Worm (Caenorhabditis elegans) whole organism, L4 larva: ENCODE results near the gene F23A7.3.

Experiments used
- D1046.2 ChIP-seq: fragments of 200-800 bp; sonication (Bioruptor generic); IDR thresholded peaks from 2 replicates; pipeline ENCODE4 v1.3.6; 2022; ENCODE audit warnings: missing genetic modification characterization, missing compliant biosample characterization
- F10B5.3 ChIP-seq: sonication (generic microtip); optimal IDR thresholded peaks from 2 replicates; lab custom pipeline; 2016; ENCODE audit warnings: mild to moderate bottlenecking, missing genetic modification characterization, missing compliant biosample characterization
- F37D6.2 ChIP-seq: sonication (generic microtip); optimal IDR thresholded peaks from 2 replicates; lab custom pipeline; 2016; ENCODE audit warnings: mild to moderate bottlenecking, missing genetic modification characterization, missing compliant biosample characterization
- F49E8.2 ChIP-seq: sonication (generic microtip); optimal IDR thresholded peaks from 2 replicates; lab custom pipeline; 2016; ENCODE audit warnings: missing compliant biosample characterization, mild to moderate bottlenecking, missing genetic modification characterization, borderline replicate concordance
- Y105C5A.15 ChIP-seq: fragments of 200-800 bp; sonication (Bioruptor generic); IDR thresholded peaks from 2 replicates; pipeline ENCODE4 v1.3.6; 2022; ENCODE audit warnings: missing genetic modification characterization, missing compliant biosample characterization
- Y75B8A.6 ChIP-seq: fragments of 200-800 bp; sonication (Bioruptor generic); IDR thresholded peaks from 2 replicates; pipeline ENCODE4 v1.3.6; 2022; ENCODE audit warnings: missing genetic modification reagents, missing genetic modification characterization, missing compliant biosample characterization
- aha-1 ChIP-seq: fragments of 150-350 bp; peaks from one replicate; lab custom pipeline; 2014; ENCODE audit warnings: missing biosample characterization, missing genetic modification characterization
- ama-1 ChIP-seq: fragments of 150-350 bp; optimal IDR thresholded peaks from 2 replicates; lab custom pipeline; 2014; ENCODE audit warnings: inconsistent platforms, mixed read lengths
- arid-1 ChIP-seq: fragments of 200-800 bp; sonication (Bioruptor generic); conservative IDR thresholded peaks from 2 replicates; pipeline ENCODE4 v1.3.6; 2022; ENCODE audit warnings: missing genetic modification reagents, missing genetic modification characterization, missing compliant biosample characterization
- ceh-32 ChIP-seq: sonication (generic microtip); optimal IDR thresholded peaks from 2 replicates; lab custom pipeline; 2016; ENCODE audit warnings: mild to moderate bottlenecking, missing genetic modification characterization, missing compliant biosample characterization; ENCODE audit not compliant: poor library complexity
- cey-2 ChIP-seq: sonication (generic microtip); optimal IDR thresholded peaks from 3 replicates; lab custom pipeline; 2017; ENCODE audit warnings: missing genetic modification characterization, mild to moderate bottlenecking, missing compliant biosample characterization, antibody characterized with exemption, borderline replicate concordance; ENCODE audit not compliant: insufficient read depth
- ctbp-1 ChIP-seq: fragments of 200-800 bp; sonication (Bioruptor generic); IDR thresholded peaks from 2 replicates; pipeline ENCODE4 v1.3.6; 2022; ENCODE audit warnings: missing genetic modification reagents, missing genetic modification characterization, missing compliant biosample characterization
- daf-12 ChIP-seq: fragments of 150-350 bp; optimal IDR thresholded peaks from 2 replicates; lab custom pipeline; 2014; ENCODE audit warnings: missing biosample characterization, missing genetic modification reagents, missing genetic modification characterization
- daf-16 ChIP-seq, 3 experiments: sonication (generic microtip); optimal IDR thresholded peaks; 2 replicates each; lab custom pipeline; 2016 to 2017; ENCODE audit warnings: missing genetic modification characterization in 3 of 3, missing genetic modification reagents in 3 of 3, mild to moderate bottlenecking in 2 of 3, missing compliant biosample characterization in 2 of 3, missing biosample characterization in 1 of 3, moderate library complexity in 1 of 3
- daf-19 ChIP-seq: fragments of 200-800 bp; sonication (Bioruptor generic); conservative IDR thresholded peaks from 2 replicates; pipeline ENCODE4 v1.3.6; 2022; ENCODE audit warnings: missing genetic modification characterization, missing compliant biosample characterization
- dmd-6 ChIP-seq: fragments of 200-800 bp; sonication (Bioruptor generic); IDR thresholded peaks from 2 replicates; pipeline ENCODE4 v1.3.6; 2022; ENCODE audit warnings: missing genetic modification reagents, missing genetic modification characterization, missing compliant biosample characterization
- dmd-8 ChIP-seq: fragments of 200-800 bp; sonication (Bioruptor generic); IDR thresholded peaks from 2 replicates; pipeline ENCODE4 v1.3.6; 2022; ENCODE audit warnings: missing genetic modification characterization, missing compliant biosample characterization
- dmd-9 ChIP-seq: fragments of 200-800 bp; sonication (Bioruptor generic); IDR thresholded peaks from 2 replicates; pipeline ENCODE4 v1.3.6; 2022; ENCODE audit warnings: missing genetic modification reagents, missing genetic modification characterization, missing compliant biosample characterization
- duxl-1 ChIP-seq: sonication (generic microtip); optimal IDR thresholded peaks from 2 replicates; lab custom pipeline; 2016; ENCODE audit warnings: mild to moderate bottlenecking, missing genetic modification characterization, moderate library complexity, missing compliant biosample characterization; ENCODE audit not compliant: poor library complexity
- egl-43 ChIP-seq: fragments of 200-800 bp; sonication (Bioruptor generic); IDR thresholded peaks from 2 replicates; pipeline ENCODE4 v1.3.6; 2022; ENCODE audit warnings: missing genetic modification reagents, missing genetic modification characterization, missing compliant biosample characterization
- fkh-10 ChIP-seq: fragments of 150-350 bp; optimal IDR thresholded peaks from 2 replicates; lab custom pipeline; 2014; ENCODE audit warnings: missing biosample characterization, missing genetic modification reagents, missing genetic modification characterization
- hlh-11 ChIP-seq: fragments of 200-800 bp; sonication (Bioruptor generic); optimal IDR thresholded peaks from 2 replicates; lab custom pipeline; 2018; ENCODE audit warnings: mild to moderate bottlenecking, missing genetic modification characterization, missing compliant biosample characterization
- lin-1 ChIP-seq: fragments of 200-800 bp; sonication (Bioruptor generic); IDR thresholded peaks from 2 replicates; pipeline ENCODE4 v1.3.6; 2022; ENCODE audit warnings: missing genetic modification reagents, missing genetic modification characterization, missing compliant biosample characterization
- lin-13 ChIP-seq: fragments of 150-350 bp; optimal IDR thresholded peaks from 2 replicates; lab custom pipeline; 2014; ENCODE audit warnings: missing biosample characterization, missing genetic modification reagents, missing genetic modification characterization
- lin-38 ChIP-seq: fragments of 200-800 bp; sonication (Bioruptor generic); IDR thresholded peaks from 2 replicates; pipeline ENCODE4 v1.3.6; 2022; ENCODE audit warnings: missing genetic modification reagents, missing genetic modification characterization, missing compliant biosample characterization
- lin-39 ChIP-seq: fragments of 150-350 bp; optimal IDR thresholded peaks from 2 replicates; lab custom pipeline; 2014; ENCODE audit warnings: missing biosample characterization, missing genetic modification reagents, missing genetic modification characterization
- mdl-1 ChIP-seq, 2 experiments: fragments of 150-350 bp in 1 of 2; sonication (generic microtip) in 1 of 2; optimal IDR thresholded peaks; 2 replicates each; lab custom pipeline; 2014 to 2017; ENCODE audit warnings: missing biosample characterization in 2 of 2, missing genetic modification characterization in 2 of 2
- mep-1 ChIP-seq: fragments of 150-350 bp; sonication (generic microtip); optimal IDR thresholded peaks from 3 replicates; lab custom pipeline; 2014; ENCODE audit warnings: missing biosample characterization, missing genetic modification characterization
- mes-2 ChIP-seq: sonication (generic microtip); optimal IDR thresholded peaks from 2 replicates; lab custom pipeline; 2016; ENCODE audit warnings: missing genotype, mild to moderate bottlenecking, missing genetic modification characterization, missing compliant biosample characterization; ENCODE audit not compliant: poor library complexity, severe bottlenecking
- mxl-3 ChIP-seq: fragments of 200-800 bp; sonication (Bioruptor generic); optimal IDR thresholded peaks from 2 replicates; lab custom pipeline; 2018; ENCODE audit warnings: mild to moderate bottlenecking, missing genetic modification characterization, missing compliant biosample characterization
- nhr-102 ChIP-seq: sonication (generic microtip); optimal IDR thresholded peaks from 2 replicates; lab custom pipeline; 2016; ENCODE audit warnings: mild to moderate bottlenecking, missing genetic modification characterization, moderate library complexity, missing compliant biosample characterization
- nhr-11 ChIP-seq: fragments of 150-350 bp; optimal IDR thresholded peaks from 2 replicates; lab custom pipeline; 2014; ENCODE audit warnings: missing biosample characterization, missing genetic modification characterization
- nhr-237 ChIP-seq: sonication (generic microtip); optimal IDR thresholded peaks from 2 replicates; lab custom pipeline; 2017; ENCODE audit warnings: missing biosample characterization, missing genetic modification characterization
- nhr-48 ChIP-seq: sonication (generic microtip); optimal IDR thresholded peaks from 2 replicates; lab custom pipeline; 2016; ENCODE audit warnings: mild to moderate bottlenecking, missing genetic modification characterization, missing compliant biosample characterization
- nhr-6 ChIP-seq: fragments of 150-350 bp; optimal IDR thresholded peaks from 2 replicates; lab custom pipeline; 2014; ENCODE audit warnings: missing biosample characterization, missing genetic modification characterization
- nhr-76 ChIP-seq: fragments of 150-350 bp; optimal IDR thresholded peaks from 2 replicates; lab custom pipeline; 2014; ENCODE audit warnings: missing biosample characterization, missing genetic modification characterization
- nhr-77 ChIP-seq: fragments of 150-350 bp; optimal IDR thresholded peaks from 2 replicates; lab custom pipeline; 2014; ENCODE audit warnings: missing biosample characterization, missing genetic modification characterization
- pha-4 ChIP-seq, 2 experiments: fragments of 150-350 bp in 1 of 2; fragments of 200-800 bp in 1 of 2; sonication (Bioruptor generic) in 1 of 2; IDR thresholded peaks in 1 of 2; optimal IDR thresholded peaks in 1 of 2; 2 replicates each; pipeline versions ENCODE4 v1.3.6 to Lab custom; 2014 to 2022; ENCODE audit warnings: missing genetic modification characterization in 2 of 2, missing genetic modification reagents in 2 of 2, missing biosample characterization in 1 of 2, missing compliant biosample characterization in 1 of 2
- pqm-1 ChIP-seq: sonication (generic microtip); optimal IDR thresholded peaks from 2 replicates; lab custom pipeline; 2017; ENCODE audit warnings: missing biosample characterization, missing genetic modification characterization
- rbr-2 ChIP-seq: sonication (generic microtip); optimal IDR thresholded peaks from 2 replicates; lab custom pipeline; 2016; ENCODE audit warnings: missing genotype, missing genetic modification characterization, missing compliant biosample characterization
- saeg-2 ChIP-seq: fragments of 200-800 bp; sonication (Bioruptor generic); IDR thresholded peaks from 2 replicates; pipeline ENCODE4 v1.3.6; 2022; ENCODE audit warnings: missing genetic modification reagents, missing genetic modification characterization, missing compliant biosample characterization
- skn-1 ChIP-seq: fragments of 150-350 bp; optimal IDR thresholded peaks from 2 replicates; lab custom pipeline; 2014; ENCODE audit warnings: missing biosample characterization, missing genetic modification characterization
- snpc-1.2 ChIP-seq: fragments of 200-800 bp; sonication (Bioruptor generic); IDR thresholded peaks from 2 replicates; pipeline ENCODE4 v1.3.6; 2022; ENCODE audit warnings: missing genetic modification reagents, missing genetic modification characterization, missing compliant biosample characterization
- spr-1 ChIP-seq: sonication (generic microtip); optimal IDR thresholded peaks from 2 replicates; lab custom pipeline; 2016; ENCODE audit warnings: mild to moderate bottlenecking, missing genetic modification characterization, missing compliant biosample characterization
- spr-3 ChIP-seq: fragments of 200-800 bp; sonication (Bioruptor generic); optimal IDR thresholded peaks from 2 replicates; lab custom pipeline; 2018; ENCODE audit warnings: mild to moderate bottlenecking, missing genetic modification characterization, missing compliant biosample characterization
- unc-39 ChIP-seq: sonication (generic microtip); optimal IDR thresholded peaks from 2 replicates; lab custom pipeline; 2017; ENCODE audit warnings: missing biosample characterization, missing genetic modification characterization
- unc-62 ChIP-seq, 3 experiments: fragments of 150-350 bp in 1 of 3; sonication (generic microtip); optimal IDR thresholded peaks in 2 of 3; peaks in 1 of 3; 1 replicate in 1 of 3; 2 replicates in 2 of 3; lab custom pipeline; 2014 to 2017; ENCODE audit warnings: missing biosample characterization in 3 of 3, missing genetic modification characterization in 3 of 3, missing genetic modification reagents in 3 of 3, missing genotype in 1 of 3
- zip-11 ChIP-seq: fragments of 200-800 bp; sonication (Bioruptor generic); IDR thresholded peaks from 2 replicates; pipeline ENCODE4 v1.3.6; 2022; ENCODE audit warnings: missing genetic modification characterization, missing compliant biosample characterization
- zip-2 ChIP-seq: fragments of 150-350 bp; optimal IDR thresholded peaks from 2 replicates; lab custom pipeline; 2014; ENCODE audit warnings: missing biosample characterization, missing genetic modification characterization
- ztf-11 ChIP-seq: fragments of 150-350 bp; optimal IDR thresholded peaks from 2 replicates; lab custom pipeline; 2014; ENCODE audit warnings: missing biosample characterization, missing genetic modification characterization

The F23A7.3 gene

DNA sequence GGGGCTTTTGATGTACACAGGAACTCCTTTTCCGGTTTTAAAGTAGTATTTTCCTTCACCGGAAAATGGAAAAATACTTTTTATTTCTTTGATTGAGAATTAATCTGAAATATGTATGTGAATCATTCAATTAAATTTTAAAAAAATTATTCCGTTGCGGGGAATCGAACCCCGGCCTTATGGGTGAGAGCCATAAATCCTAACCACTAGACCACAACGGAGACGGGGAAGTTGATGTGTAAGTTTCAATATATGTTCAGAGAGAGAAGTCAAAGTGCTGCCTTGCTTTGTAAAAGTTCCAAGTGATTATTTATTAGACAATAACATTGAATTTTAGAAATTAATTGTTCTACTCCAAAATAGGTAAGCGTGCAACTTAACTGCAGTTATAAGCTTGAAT, 51.3 kb downstream of the F23A7.3 start (continued):
- TF ChIP-seq duxl-1 (tag; lab: Kevin White, UChicago) (peak; percentile 53), fkh-10 (GFP tag; lab: Kevin White, UChicago) (no peak), F49E8.2 (tag; lab: Kevin White, UChicago) (peak; percentile 15), F10B5.3 (tag; lab: Kevin White, UChicago) (no peak), ama-1 (lab: Kevin White, UChicago) (no peak), zip-11 (GFP tag; lab: Robert Waterston, UW) (0 out of 2 replicates have a peak, but pooled peaks have one; percentile 51), mep-1 (tag; lab: Kevin White, UChicago) (no peak), daf-12 (tag; lab: Kevin White, UChicago) (no peak), ztf-11 (no peak), arid-1 (GFP tag; lab: Robert Waterston, UW) (peak; percentile 80), nhr-11 (tag; lab: Kevin White, UChicago) (no peak), cey-2 (tag; lab: Kevin White, UChicago) (no peak), daf-16 (GFP tag; optimal IDR thresholded peaks at IDR 0.05; lab: Kevin White, UChicago) (peak; percentile 41 to 86), daf-16 (tag; optimal IDR thresholded peaks at IDR 0.05; lab: Kevin White, UChicago) (peak; percentile 56), daf-19 (GFP tag; lab: Robert Waterston, UW) (0 out of 2 replicates have a peak, but pooled peaks have one; percentile 61), dmd-8 (GFP tag; lab: Robert Waterston, UW) (peak; percentile 70; the same call in 1 of the 2 replicates), nhr-102 (tag; lab: Kevin White, UChicago) (peak; percentile 27), nhr-76 (no peak), skn-1 (no peak), unc-39 (no peak), nhr-48 (tag; lab: Kevin White, UChicago) (peak; percentile 33), mdl-1 (tag; optimal IDR thresholded peaks at IDR 0.05; lab: Kevin White, UChicago) (no peak), lin-39 (tag; lab: Kevin White, UChicago) (no peak), D1046.2 (GFP tag; lab: Robert Waterston, UW) (no peak), dmd-6 (GFP tag; lab: Robert Waterston, UW) (peak; percentile 43), aha-1 (tag; lab: Kevin White, UChicago) (peak; percentile 61), mxl-3 (GFP tag; lab: Kevin White, UChicago) (no peak), unc-62 (GFP tag; optimal IDR thresholded peaks at IDR 0.05 in 1 of 2; lab: Kevin White, UChicago) (peak in 1 of 2 experiments; percentile 81), unc-62 (tag; optimal IDR thresholded peaks at IDR 0.05; lab: Kevin White, UChicago) (no peak), Y105C5A.15 (GFP tag; lab: Robert Waterston, UW) (no peak), nhr-237 (tag; lab: Kevin White, UChicago) (no peak), mes-2 (tag; lab: Kevin White, UChicago) (peak; percentile 65), nhr-77 (tag; lab: Kevin White, UChicago) (no peak), Y75B8A.6 (GFP tag; lab: Robert Waterston, UW) (0 out of 2 replicates have a peak, but pooled peaks have one; percentile 78), lin-38 (GFP tag; lab: Robert Waterston, UW) (no peak; the same call in 1 of the 2 replicates), spr-1 (tag; lab: Kevin White, UChicago) (peak; percentile 4), egl-43 (GFP tag; lab: Robert Waterston, UW) (peak; percentile 83), saeg-2 (GFP tag; lab: Robert Waterston, UW) (peak; percentile 52; the same call in 1 of the 2 replicates), lin-13 (GFP tag; lab: Kevin White, UChicago) (peak; percentile 42), dmd-9 (GFP tag; lab: Robert Waterston, UW) (no peak; the same call in 1 of the 2 replicates), hlh-11 (tag; lab: Kevin White, UChicago) (peak; percentile 43), pqm-1 (tag; lab: Kevin White, UChicago) (no peak), lin-1 (no peak), snpc-1.2 (GFP tag; lab: Robert Waterston, UW) (peak; percentile 75), spr-3 (GFP tag; lab: Kevin White, UChicago) (no peak), F37D6.2 (tag; lab: Kevin White, UChicago) (peak; percentile 11), nhr-6 (no peak), ctbp-1 (GFP tag; lab: Robert Waterston, UW) (peak; percentile 63), ceh-32 (tag; lab: Kevin White, UChicago) (no peak), zip-2 (tag; lab: Kevin White, UChicago) (no peak), rbr-2 (tag; lab: Kevin White, UChicago) (peak; percentile 35), pha-4 (GFP tag; IDR thresholded peaks at IDR 0.05; lab: Robert Waterston, UW) (peak; percentile 79; the same call in 1 of the 2 replicates), pha-4 (tag; optimal IDR thresholded peaks at IDR 0.05; lab: Kevin White, UChicago) (no peak)
